Fruit fly (Drosophila melanogaster) whole organism, embryonic: ENCODE measurements around the gene lectin-37Db.

Experiments used
- Aef1 ChIP-seq: fragments of 200-800 bp; sonication (Bioruptor generic); IDR thresholded peaks from 3 replicates; pipeline ENCODE4 v1.3.6; 2022; ENCODE audit warnings: missing biosample characterization, missing genetic modification characterization
- B-H2 ChIP-seq: fragments of 200-800 bp; sonication (Bioruptor generic); optimal IDR thresholded peaks from 2 replicates; lab custom pipeline; 2018; ENCODE audit warnings: missing biosample characterization, mild to moderate bottlenecking, missing genetic modification characterization
- CG10543 ChIP-seq: fragments of 200-800 bp; sonication (Bioruptor generic); optimal IDR thresholded peaks from 3 replicates; lab custom pipeline; 2017; ENCODE audit warnings: missing biosample characterization, mild to moderate bottlenecking, missing genetic modification characterization, moderate library complexity
- CG11093 ChIP-seq: fragments of 200-800 bp; sonication (Bioruptor generic); IDR thresholded peaks from 3 replicates; pipeline ENCODE4 v1.3.6; 2022; ENCODE audit warnings: missing biosample characterization, missing genetic modification characterization
- CG11398 ChIP-seq: fragments of 200-800 bp; sonication (Bioruptor generic); optimal IDR thresholded peaks from 2 replicates; lab custom pipeline; 2016; ENCODE audit warnings: missing biosample characterization, missing genetic modification characterization
- CG12769 ChIP-seq: fragments of 200-800 bp; sonication (Bioruptor generic); optimal IDR thresholded peaks from 2 replicates; lab custom pipeline; 2019; ENCODE audit warnings: missing biosample characterization, mild to moderate bottlenecking, missing genetic modification characterization, moderate library complexity
- CG13287 ChIP-seq: fragments of 200-800 bp; sonication (Bioruptor generic); IDR thresholded peaks from 2 replicates; pipeline ENCODE4 v1.3.6; 2022; ENCODE audit warnings: missing biosample characterization, missing genetic modification characterization; ENCODE audit not compliant: partially characterized antibody
- CG14860 ChIP-seq: fragments of 200-800 bp; sonication (Bioruptor generic); IDR thresholded peaks from 3 replicates; pipeline ENCODE4 v1.3.6; 2022; ENCODE audit warnings: missing biosample characterization, missing genetic modification characterization; ENCODE audit not compliant: partially characterized antibody
- CG1529 ChIP-seq: fragments of 200-800 bp; sonication (Bioruptor generic); optimal IDR thresholded peaks from 3 replicates; lab custom pipeline; 2018; ENCODE audit warnings: missing biosample characterization, missing genetic modification characterization
- CG15601 ChIP-seq: fragments of 200-800 bp; sonication (Bioruptor generic); optimal IDR thresholded peaks from 3 replicates; lab custom pipeline; 2019; ENCODE audit warnings: missing biosample characterization, mild to moderate bottlenecking, missing genetic modification characterization, moderate library complexity
- CG16815 ChIP-seq: fragments of 200-800 bp; sonication (Bioruptor generic); optimal IDR thresholded peaks from 3 replicates; lab custom pipeline; 2017; ENCODE audit warnings: missing biosample characterization, mild to moderate bottlenecking, missing genetic modification characterization
- CG2202 ChIP-seq: fragments of 200-800 bp; sonication (Bioruptor generic); optimal IDR thresholded peaks from 2 replicates; lab custom pipeline; 2018; ENCODE audit warnings: missing biosample characterization, mild to moderate bottlenecking, missing genetic modification characterization
- CG30020 ChIP-seq: fragments of 200-800 bp; optimal IDR thresholded peaks from 2 replicates; lab custom pipeline; 2019; ENCODE audit warnings: missing biosample characterization, mild to moderate bottlenecking, missing genetic modification characterization, moderate library complexity
- CG31441 ChIP-seq: fragments of 200-800 bp; sonication (Bioruptor generic); IDR thresholded peaks from 2 replicates; pipeline ENCODE4 v1.3.6; 2022; ENCODE audit warnings: missing biosample characterization, missing genetic modification characterization
- CG33557 ChIP-seq: fragments of 200-800 bp; sonication (Bioruptor generic); optimal IDR thresholded peaks from 2 replicates; lab custom pipeline; 2019; ENCODE audit warnings: missing biosample characterization, mild to moderate bottlenecking, missing genetic modification characterization, moderate library complexity
- CG4424 ChIP-seq: fragments of 200-800 bp; sonication (Bioruptor generic); optimal IDR thresholded peaks from 3 replicates; lab custom pipeline; 2016; ENCODE audit warnings: missing biosample characterization, missing genetic modification characterization
- CG6254 ChIP-seq: fragments of 200-800 bp; sonication (Bioruptor generic); optimal IDR thresholded peaks from 3 replicates; lab custom pipeline; 2017; ENCODE audit warnings: mild to moderate bottlenecking, missing biosample characterization, missing genetic modification reagents, missing genetic modification characterization
- CG6272 ChIP-seq: fragments of 200-800 bp; sonication (Bioruptor generic); IDR thresholded peaks from 2 replicates; pipeline ENCODE4 v1.3.6; 2022; ENCODE audit warnings: missing biosample characterization, missing genetic modification characterization
- CG7786 ChIP-seq: fragments of 200-800 bp; sonication (Bioruptor generic); optimal IDR thresholded peaks from 2 replicates; lab custom pipeline; 2016; ENCODE audit warnings: missing biosample characterization, missing genetic modification characterization
- CG8089 ChIP-seq: fragments of 200-800 bp; sonication (Bioruptor generic); optimal IDR thresholded peaks from 3 replicates; lab custom pipeline; 2016; ENCODE audit warnings: missing biosample characterization, missing genetic modification characterization
- CG9932 ChIP-seq: fragments of 200-800 bp; sonication (Bioruptor generic); IDR thresholded peaks from 2 replicates; pipeline ENCODE4 v1.3.6; 2022; ENCODE audit warnings: missing biosample characterization, missing genetic modification characterization
- CHES-1-like ChIP-seq: fragments of 200-800 bp; sonication (Bioruptor generic); optimal IDR thresholded peaks from 2 replicates; lab custom pipeline; 2016; ENCODE audit warnings: missing biosample characterization, missing genetic modification characterization
- D ChIP-seq, 2 experiments: fragments of 200-800 bp in 1 of 2; fragments of >200 bp in 1 of 2; sonication (Bioruptor generic) in 1 of 2; optimal IDR thresholded peaks; 2 replicates in 1 of 2; 3 replicates in 1 of 2; lab custom pipeline; 2017; ENCODE audit warnings: mild to moderate bottlenecking in 1 of 2, missing biosample characterization in 1 of 2, missing genetic modification characterization in 1 of 2, missing genetic modification reagents in 1 of 2
- D19A ChIP-seq: fragments of 200-800 bp; optimal IDR thresholded peaks from 3 replicates; lab custom pipeline; 2019; ENCODE audit warnings: missing biosample characterization, mild to moderate bottlenecking, missing genetic modification characterization, moderate library complexity
- HLH4C ChIP-seq: fragments of 200-800 bp; sonication (Bioruptor generic); IDR thresholded peaks from 3 replicates; pipeline ENCODE4 v1.3.6; 2022; ENCODE audit warnings: missing biosample characterization, missing genetic modification characterization; ENCODE audit not compliant: partially characterized antibody
- Hr51 ChIP-seq, 2 experiments: fragments of 200-800 bp; sonication (Bioruptor generic); optimal IDR thresholded peaks; 2 replicates in 1 of 2; 3 replicates in 1 of 2; lab custom pipeline; 2016 to 2018; ENCODE audit warnings: missing biosample characterization in 2 of 2, missing genetic modification characterization in 2 of 2, mild to moderate bottlenecking in 1 of 2, moderate library complexity in 1 of 2
- Jarid2 ChIP-seq: fragments of 200-800 bp; sonication (Bioruptor generic); optimal IDR thresholded peaks from 3 replicates; lab custom pipeline; 2017; ENCODE audit warnings: mild to moderate bottlenecking, missing biosample characterization, missing genetic modification reagents, missing genetic modification characterization
- Nf-YB ChIP-seq: fragments of 200-800 bp; sonication (Bioruptor generic); optimal IDR thresholded peaks from 3 replicates; lab custom pipeline; 2019; ENCODE audit warnings: missing biosample characterization, mild to moderate bottlenecking, missing genetic modification characterization, moderate library complexity
- NfI ChIP-seq: fragments of 200-800 bp; sonication (Bioruptor generic); optimal IDR thresholded peaks from 3 replicates; lab custom pipeline; 2018; ENCODE audit warnings: missing biosample characterization, mild to moderate bottlenecking, missing genetic modification characterization, moderate library complexity
- Ravus ChIP-seq: fragments of 200-800 bp; sonication (Bioruptor generic); IDR thresholded peaks from 2 replicates; pipeline ENCODE4 v1.3.6; 2022; ENCODE audit warnings: missing biosample characterization, missing genetic modification characterization
- Rx ChIP-seq: fragments of 200-800 bp; sonication (Bioruptor generic); IDR thresholded peaks from 2 replicates; pipeline ENCODE4 v1.3.6; 2022; ENCODE audit warnings: missing biosample characterization, missing genetic modification characterization
- Xbp1 ChIP-seq: fragments of 200-800 bp; sonication (Bioruptor generic); optimal IDR thresholded peaks from 3 replicates; lab custom pipeline; 2016; ENCODE audit warnings: missing biosample characterization, mild to moderate bottlenecking, missing genetic modification characterization
- Xrp1 ChIP-seq: fragments of 200-800 bp; sonication (Bioruptor generic); IDR thresholded peaks from 2 replicates; pipeline ENCODE4 v1.3.6; 2022; ENCODE audit warnings: missing biosample characterization, missing genetic modification characterization
- az2 ChIP-seq: fragments of 200-800 bp; sonication (Bioruptor generic); optimal IDR thresholded peaks from 3 replicates; lab custom pipeline; 2016; ENCODE audit warnings: missing biosample characterization, missing genetic modification characterization
- bigmax ChIP-seq: fragments of 200-800 bp; sonication (Bioruptor generic); optimal IDR thresholded peaks from 2 replicates; lab custom pipeline; 2018; ENCODE audit warnings: missing biosample characterization, mild to moderate bottlenecking, missing genetic modification characterization
- bowl ChIP-seq: fragments of 200-800 bp; sonication (Bioruptor generic); IDR thresholded peaks from 2 replicates; pipeline ENCODE4 v1.3.6; 2022; ENCODE audit warnings: missing biosample characterization, missing genetic modification characterization
- chinmo ChIP-seq: fragments of 200-800 bp; sonication (Bioruptor generic); IDR thresholded peaks from 4 replicates; pipeline ENCODE4 v1.3.6; 2022; ENCODE audit warnings: missing biosample characterization, missing genetic modification characterization; ENCODE audit not compliant: partially characterized antibody
- fd102C ChIP-seq: fragments of 200-800 bp; sonication (Bioruptor generic); optimal IDR thresholded peaks from 2 replicates; lab custom pipeline; 2018; ENCODE audit warnings: missing biosample characterization, mild to moderate bottlenecking, missing genetic modification characterization, moderate library complexity
- fd3F ChIP-seq: fragments of 200-800 bp; sonication (Bioruptor generic); optimal IDR thresholded peaks from 2 replicates; lab custom pipeline; 2018; ENCODE audit warnings: missing biosample characterization, mild to moderate bottlenecking, missing genetic modification characterization, moderate library complexity
- fu2 ChIP-seq: fragments of 200-800 bp; sonication (Bioruptor generic); optimal IDR thresholded peaks from 2 replicates; lab custom pipeline; 2016; ENCODE audit warnings: missing biosample characterization, missing genetic modification characterization
- grn ChIP-seq: fragments of 200-800 bp; sonication (Bioruptor generic); optimal IDR thresholded peaks from 3 replicates; lab custom pipeline; 2017; ENCODE audit warnings: missing biosample characterization, missing genetic modification characterization
- klu ChIP-seq: fragments of 200-800 bp; sonication (Bioruptor generic); IDR thresholded peaks from 2 replicates; pipeline ENCODE4 v1.3.6; 2022; ENCODE audit warnings: missing biosample characterization, missing genetic modification characterization
- lab ChIP-seq: fragments of 200-800 bp; sonication (Bioruptor generic); optimal IDR thresholded peaks from 3 replicates; lab custom pipeline; 2017; ENCODE audit warnings: missing biosample characterization, missing genetic modification characterization, mild to moderate bottlenecking, moderate library complexity, missing genetic modification reagents
- mam ChIP-seq: fragments of 200-800 bp; sonication (Bioruptor generic); optimal IDR thresholded peaks from 3 replicates; lab custom pipeline; 2016; ENCODE audit warnings: missing biosample characterization, missing genetic modification characterization
- pan ChIP-seq, 4 experiments: fragments of >200 bp in 3 of 4; fragments of 200-800 bp in 1 of 4; sonication (Bioruptor generic) in 1 of 4; optimal IDR thresholded peaks in 3 of 4; IDR thresholded peaks in 1 of 4; 2 replicates each; pipeline versions ENCODE4 v1.3.6 to Lab custom; 2017 to 2022; ENCODE audit warnings: missing biosample characterization in 2 of 4, missing genetic modification characterization in 2 of 4, mixed read lengths in 1 of 4
- sens ChIP-seq: fragments of 200-800 bp; sonication (Bioruptor generic); peaks from one replicate; lab custom pipeline; 2016; ENCODE audit warnings: missing biosample characterization, missing genetic modification characterization
- slbo ChIP-seq: fragments of 200-800 bp; sonication (Bioruptor generic); IDR thresholded peaks from 2 replicates; pipeline ENCODE4 v1.3.6; 2022; ENCODE audit warnings: missing biosample characterization, missing genetic modification characterization
- tio ChIP-seq: fragments of 200-800 bp; sonication (Bioruptor generic); optimal IDR thresholded peaks from 2 replicates; lab custom pipeline; 2017; ENCODE audit warnings: missing biosample characterization, missing genetic modification characterization, inconsistent platforms

lectin-37Db gene

dm6 chr2L:19425765-19426329 lies 7.0 kb downstream of the lectin-37Db start (continued):
- peak; percentile 66 for TF ChIP-seq NfI (GFP tag; lab: Kevin White, UChicago)
- TF ChIP-seq CG8089, result peak; percentile 37
- no peak for TF ChIP-seq CG13287 (GFP tag; lab: Robert Waterston, UW)
- no peak for TF ChIP-seq D (optimal IDR thresholded peaks at IDR 0.05; lab: Kevin White, UChicago)
- peak; percentile 68 for TF ChIP-seq D (GFP tag; optimal IDR thresholded peaks at IDR 0.05; lab: Kevin White, UChicago)
- peak; percentile 85 for TF ChIP-seq slbo (GFP tag; lab: Robert Waterston, UW)
- TF ChIP-seq lab (GFP tag; lab: Kevin White, UChicago), result peak; percentile 86
- TF ChIP-seq CHES-1-like (GFP tag; lab: Kevin White, UChicago), result peak; percentile 29
- TF ChIP-seq CG10543 (GFP tag; lab: Kevin White, UChicago), result peak; percentile 72
- peak; percentile 77 for TF ChIP-seq Xbp1 (GFP tag; lab: Kevin White, UChicago)
- peak; percentile 24; the same call in 1 of the 2 replicates for TF ChIP-seq CG6272 (GFP tag; lab: Robert Waterston, UW)
- TF ChIP-seq CG6254, result peak; percentile 71
- TF ChIP-seq Jarid2 (GFP tag; lab: Kevin White, UChicago), result peak; percentile 22
- TF ChIP-seq CG14860 (GFP tag; lab: Robert Waterston, UW), result no peak
- TF ChIP-seq HLH4C, result no peak
- TF ChIP-seq fu2 (GFP tag; lab: Kevin White, UChicago), result peak; percentile 38
- TF ChIP-seq mam (GFP tag; lab: Kevin White, UChicago), result peak; percentile 59
- no peak for TF ChIP-seq B-H2
- TF ChIP-seq az2 (GFP tag; lab: Kevin White, UChicago), result peak; percentile 72
- TF ChIP-seq CG9932 (GFP tag; lab: Robert Waterston, UW), result peak; percentile 67
- peak; percentile 34 for TF ChIP-seq CG30020 (tag; lab: Kevin White, UChicago)
- peak; percentile 74 for TF ChIP-seq CG4424 (GFP tag; lab: Kevin White, UChicago)
- peak; percentile 55 for TF ChIP-seq Rx (GFP tag; lab: Robert Waterston, UW)
- TF ChIP-seq tio (GFP tag; lab: Kevin White, UChicago), result peak; percentile 77
- no peak for TF ChIP-seq CG2202 (tag; lab: Kevin White, UChicago)
- peak; percentile 66 for TF ChIP-seq Aef1 (GFP tag; lab: Robert Waterston, UW)
- TF ChIP-seq CG31441, result peak; percentile 74
- peak; percentile 53 for TF ChIP-seq CG16815
- no peak for TF ChIP-seq pan (optimal IDR thresholded peaks at IDR 0.05; lab: Kevin White, UChicago)
- peak in 1 of 2 experiments; percentile 79 for TF ChIP-seq pan (GFP tag; optimal IDR thresholded peaks at IDR 0.05 in 1 of 2, IDR thresholded peaks at IDR 0.05 in 1 of 2)
- peak; percentile 30; the same call in 1 of the 2 replicates for TF ChIP-seq Ravus (GFP tag; lab: Robert Waterston, UW)
- peak; percentile 68 for TF ChIP-seq grn (GFP tag; lab: Kevin White, UChicago)
- TF ChIP-seq CG7786 (GFP tag; lab: Kevin White, UChicago), result peak; percentile 24
- TF ChIP-seq chinmo (GFP tag; lab: Robert Waterston, UW), result no peak
- peak; percentile 16 to 82 for TF ChIP-seq Hr51 (GFP tag; optimal IDR thresholded peaks at IDR 0.05; lab: Kevin White, UChicago)
- peak; percentile 91 for TF ChIP-seq sens (GFP tag; lab: Kevin White, UChicago)
- no peak for TF ChIP-seq fd102C (GFP tag; lab: Kevin White, UChicago)
- peak; percentile 64 for TF ChIP-seq CG12769
- TF ChIP-seq Xrp1 (GFP tag; lab: Robert Waterston, UW), result peak; percentile 75
- TF ChIP-seq CG11093, result 0 out of 3 replicates have a peak, but pooled peaks have one; percentile 27
- TF ChIP-seq CG1529, result peak; percentile 52
- TF ChIP-seq klu (GFP tag; lab: Robert Waterston, UW), result peak; percentile 65; the same call in 1 of the 2 replicates
- TF ChIP-seq CG11398 (GFP tag; lab: Kevin White, UChicago), result no peak
- no peak for TF ChIP-seq bowl (GFP tag; lab: Robert Waterston, UW)
- no peak for TF ChIP-seq Nf-YB (GFP tag; lab: Kevin White, UChicago)
- no peak for TF ChIP-seq bigmax (GFP tag; lab: Kevin White, UChicago)
- peak; percentile 18 for TF ChIP-seq CG15601
- TF ChIP-seq CG33557, result peak; percentile 39
- peak; percentile 47 for TF ChIP-seq fd3F
- peak; percentile 66 for TF ChIP-seq D19A (tag; lab: Kevin White, UChicago)
